Fruit fly (Drosophila melanogaster): ENCODE data around the gene CG46339.
A peak's percentile ranks its signal among the peaks of the same experiment; 100 is the strongest.

CG46339 gene

dm6 chr3R:26886283-26886689, 29.3 kb upstream of the CG46339 start (continued):
- peak; percentile 63 for TF ChIP-seq CG16815 (GFP tag; optimal IDR thresholded peaks at IDR 0.05)
- TF ChIP-seq cad (GFP tag; optimal IDR thresholded peaks at IDR 0.05) = peak; percentile 17
- peak; percentile 88 for TF ChIP-seq CG15696 (tag; optimal IDR thresholded peaks at IDR 0.05)
- TF ChIP-seq CG4360 (GFP tag; IDR thresholded peaks at IDR 0.05) = no peak
- TF ChIP-seq grau (tag; optimal IDR thresholded peaks at IDR 0.05) = peak; percentile 79
- peak; percentile 60 for TF ChIP-seq CG17568 (GFP tag; optimal IDR thresholded peaks at IDR 0.05)
- no peak for TF ChIP-seq HLH54F (GFP tag; optimal IDR thresholded peaks at IDR 0.05)
- TF ChIP-seq zen2 (GFP tag; IDR thresholded peaks at IDR 0.05; ENCODE audit: partially characterized antibody) = no peak
- TF ChIP-seq CG10321 (GFP tag; IDR thresholded peaks at IDR 0.05) = no peak
- peak; percentile 67 for TF ChIP-seq dmrt99B (tag; optimal IDR thresholded peaks at IDR 0.05)
- TF ChIP-seq chm (GFP tag; IDR thresholded peaks at IDR 0.05) = no peak
- peak; percentile 5 for TF ChIP-seq CG1603 (tag; optimal IDR thresholded peaks at IDR 0.05)
- TF ChIP-seq CTCF (GFP tag; optimal IDR thresholded peaks at IDR 0.05) = peak; percentile 21
- peak in 1 of 2 experiments; percentile 28 for TF ChIP-seq crp (GFP tag; optimal IDR thresholded peaks at IDR 0.05)
- 0 out of 2 replicates have a peak, but pooled peaks have one; percentile 24 for TF ChIP-seq sisA (GFP tag; IDR thresholded peaks at IDR 0.05)
- peak in 1 of 2 experiments; percentile 63 for TF ChIP-seq Eip74EF (GFP tag; optimal IDR thresholded peaks at IDR 0.05)
- TF ChIP-seq zen (tag; optimal IDR thresholded peaks at IDR 0.05) = peak; percentile 50
- peak in 1 of 2 experiments; percentile 19 for TF ChIP-seq tll (GFP tag; optimal IDR thresholded peaks at IDR 0.05)
- no peak for TF ChIP-seq HmgD (GFP tag; optimal IDR thresholded peaks at IDR 0.05)
- TF ChIP-seq CG1792 (GFP tag; optimal IDR thresholded peaks at IDR 0.05) = no peak
- TF ChIP-seq Vsx1 (GFP tag; optimal IDR thresholded peaks at IDR 0.05) = peak; percentile 56
- TF ChIP-seq unpg (GFP tag; optimal IDR thresholded peaks at IDR 0.05) = peak; percentile 78
- TF ChIP-seq Dad (GFP tag; optimal IDR thresholded peaks at IDR 0.05) = no peak
- TF ChIP-seq CG17829 (tag; optimal IDR thresholded peaks at IDR 0.05) = peak; percentile 87
- TF ChIP-seq bcd (GFP tag; optimal IDR thresholded peaks at IDR 0.05) = peak; percentile 43
- TF ChIP-seq HmgZ (tag; optimal IDR thresholded peaks at IDR 0.05) = peak; percentile 25
- TF ChIP-seq so (GFP tag; IDR thresholded peaks at IDR 0.05) = no peak
- peak; percentile 84 for TF ChIP-seq CG14710 (tag; optimal IDR thresholded peaks at IDR 0.05)
- peak; percentile 47; the same call in 1 of the 2 replicates for TF ChIP-seq CG9215 (GFP tag; IDR thresholded peaks at IDR 0.05)
- no peak for TF ChIP-seq ab (GFP tag; optimal IDR thresholded peaks at IDR 0.05)
- no peak for TF ChIP-seq CG6791 (GFP tag; IDR thresholded peaks at IDR 0.05; ENCODE audit: partially characterized antibody)
- no peak for TF ChIP-seq CkIIα-i1 (GFP tag; IDR thresholded peaks at IDR 0.05)
- TF ChIP-seq eyg (GFP tag; optimal IDR thresholded peaks at IDR 0.05) = no peak
- TF ChIP-seq repo (GFP tag; optimal IDR thresholded peaks at IDR 0.05) = no peak
- TF ChIP-seq aop (GFP tag; IDR thresholded peaks at IDR 0.05) = no peak
- TF ChIP-seq tin (GFP tag; optimal IDR thresholded peaks at IDR 0.05) = peak; percentile 61
- peak; percentile 30 for TF ChIP-seq CG12299 (tag; optimal IDR thresholded peaks at IDR 0.05)
- peak; percentile 60 for TF ChIP-seq CG7745 (tag; optimal IDR thresholded peaks at IDR 0.05)
- peak; percentile 62 for TF ChIP-seq nerfin-1 (tag; optimal IDR thresholded peaks at IDR 0.05)
- TF ChIP-seq B-H1 (GFP tag; IDR thresholded peaks at IDR 0.05) = peak; percentile 53
- TF ChIP-seq CG17802 (tag; optimal IDR thresholded peaks at IDR 0.05) = no peak
- peak; percentile 73 for TF ChIP-seq Blimp-1 (GFP tag; optimal IDR thresholded peaks at IDR 0.05)
- no peak for TF ChIP-seq pum (GFP tag; optimal IDR thresholded peaks at IDR 0.05)
- TF ChIP-seq CG13624 (GFP tag; optimal IDR thresholded peaks at IDR 0.05) = no peak
- TF ChIP-seq sqz (GFP tag; optimal IDR thresholded peaks at IDR 0.05) = peak; percentile 37
- no peak for TF ChIP-seq unc-4 (GFP tag; IDR thresholded peaks at IDR 0.05; ENCODE audit: partially characterized antibody)
- no peak for TF ChIP-seq CG16863 (GFP tag; optimal IDR thresholded peaks at IDR 0.05)
- TF ChIP-seq ERR (GFP tag; optimal IDR thresholded peaks at IDR 0.05) = no peak
- TF ChIP-seq Doc3 (GFP tag; IDR thresholded peaks at IDR 0.05; ENCODE audit: partially characterized antibody) = no peak
- TF ChIP-seq H15 (GFP tag; IDR thresholded peaks at IDR 0.05) = 0 out of 3 replicates have a peak, but pooled peaks have one; percentile 43
- TF ChIP-seq MBD-R2 (GFP tag; IDR thresholded peaks at IDR 0.05) = no peak
